Fruit fly (Drosophila melanogaster): Measurements from ENCODE around the gene CG5897.

CG5897 gene

dm6 chr3L:11888910-11889309, at the start of gene CG5897:
Gene CG5897, minus strand, starts transcription at chr3L:11889010.
- no peak for TF ChIP-seq ey (GFP tag; optimal IDR thresholded peaks at IDR 0.05)
- no peak for TF ChIP-seq jim (GFP tag; optimal IDR thresholded peaks at IDR 0.05)
- TF ChIP-seq fru (GFP tag; optimal IDR thresholded peaks at IDR 0.05), result no peak

DNA sequence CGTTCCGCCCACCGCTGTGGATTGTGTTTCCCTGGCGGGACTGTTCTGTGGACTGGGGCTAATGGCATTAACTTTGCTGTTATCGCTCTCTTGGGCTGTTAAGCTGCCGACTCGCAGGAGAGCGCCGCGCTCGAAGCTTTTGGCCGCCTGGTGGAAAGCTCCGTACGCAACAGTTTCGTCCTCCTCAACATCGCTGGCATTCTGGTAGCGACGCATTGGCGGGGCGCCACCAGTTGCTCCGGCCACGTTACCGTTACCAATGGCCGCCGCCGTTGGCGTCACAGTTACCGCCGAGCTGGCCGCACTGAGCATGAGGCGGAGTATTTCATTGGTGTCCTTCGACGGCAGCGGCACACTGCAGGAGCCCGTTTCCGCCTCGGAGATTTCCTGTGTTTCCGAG, 48.5 kb upstream of the CG5897 start:
- TF ChIP-seq sv (GFP tag; optimal IDR thresholded peaks at IDR 0.05) (no peak), psq (GFP tag; optimal IDR thresholded peaks at IDR 0.05) (no peak), Dif (GFP tag; optimal IDR thresholded peaks at IDR 0.05; ENCODE audit: partially characterized antibody) (no peak), CrebA (GFP tag; optimal IDR thresholded peaks at IDR 0.05; ENCODE audit: borderline replicate concordance) (no peak), Dfd (GFP tag; optimal IDR thresholded peaks at IDR 0.05) (no peak), Hnf4 (GFP tag; optimal IDR thresholded peaks at IDR 0.05) (no peak), Rel (GFP tag; optimal IDR thresholded peaks at IDR 0.05) (no peak), Rel (tag; optimal IDR thresholded peaks at IDR 0.05) (no peak), pan (optimal IDR thresholded peaks at IDR 0.05) (no peak), rgr (GFP tag; optimal IDR thresholded peaks at IDR 0.05) (no peak), N (GFP tag; optimal IDR thresholded peaks at IDR 0.05) (no peak), foxo (GFP tag; optimal IDR thresholded peaks at IDR 0.05) (no peak), woc (GFP tag; optimal IDR thresholded peaks at IDR 0.05) (no peak), tai (GFP tag; optimal IDR thresholded peaks at IDR 0.05) (no peak)

DNA sequence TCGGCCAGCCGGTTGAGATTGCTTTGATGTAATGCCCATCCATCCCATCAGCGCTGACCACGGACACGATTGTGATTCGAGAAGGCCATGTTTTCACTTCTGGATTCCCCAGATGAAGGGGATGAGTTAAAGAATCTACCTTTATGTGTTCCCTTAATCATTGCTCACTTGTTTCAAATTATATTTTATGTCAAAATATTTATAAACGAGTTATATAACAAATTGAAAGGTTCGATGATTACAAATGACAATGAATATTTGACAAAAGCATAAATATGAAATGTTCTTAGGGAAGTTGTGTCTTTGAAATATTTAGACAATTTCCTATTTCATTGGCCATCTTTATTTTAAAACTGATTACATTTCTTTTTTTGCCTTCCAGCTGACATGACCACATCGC, 42.8 kb upstream of the CG5897 start:
- TF ChIP-seq Mio (GFP tag; optimal IDR thresholded peaks at IDR 0.05) (no peak), lola (GFP tag; optimal IDR thresholded peaks at IDR 0.05) (no peak), jim (GFP tag; optimal IDR thresholded peaks at IDR 0.05) (no peak)

DNA sequence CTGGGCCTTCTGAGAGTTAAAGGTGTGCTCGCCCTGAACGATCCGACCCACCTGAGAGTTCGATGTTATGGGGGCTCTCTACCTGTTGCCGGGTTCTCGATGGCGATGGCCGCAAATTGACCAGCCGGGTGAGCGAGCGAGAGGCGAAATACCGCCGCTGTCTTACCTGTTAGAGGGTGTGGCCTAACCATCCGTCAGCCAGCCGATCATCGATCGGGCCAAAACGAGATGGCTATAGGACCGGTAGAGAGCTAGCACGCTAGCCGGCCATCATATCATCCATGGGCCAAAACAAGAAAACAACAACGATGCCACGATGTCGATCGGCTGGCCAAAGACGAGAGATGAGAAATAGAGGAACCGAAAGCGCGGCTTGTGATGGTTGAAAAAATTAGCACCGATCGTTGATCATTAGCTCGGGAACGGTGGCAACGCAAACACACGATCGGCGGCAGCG, 38.5 kb upstream of the CG5897 start, which contains the start of gene byn:
Gene byn (plus strand): TSS at position 407 of the 457 bp plus-strand sequence.
- no peak for TF ChIP-seq Hnf4 (GFP tag; optimal IDR thresholded peaks at IDR 0.05)
- TF ChIP-seq Hr78 (GFP tag; optimal IDR thresholded peaks at IDR 0.05), result no peak
- TF ChIP-seq CrebA (GFP tag; optimal IDR thresholded peaks at IDR 0.05; ENCODE audit: borderline replicate concordance), result no peak
- no peak for TF ChIP-seq sv (GFP tag; optimal IDR thresholded peaks at IDR 0.05)
- no peak for TF ChIP-seq Sp1 (GFP tag; optimal IDR thresholded peaks at IDR 0.05)
- no peak for TF ChIP-seq fru (GFP tag; optimal IDR thresholded peaks at IDR 0.05)
- TF ChIP-seq br (GFP tag; optimal IDR thresholded peaks at IDR 0.05), result no peak
- TF ChIP-seq Mio (GFP tag; optimal IDR thresholded peaks at IDR 0.05), result no peak
- no peak for TF ChIP-seq GATAd (GFP tag; optimal IDR thresholded peaks at IDR 0.05)
- TF ChIP-seq Rel (GFP tag; optimal IDR thresholded peaks at IDR 0.05), result no peak
- no peak for TF ChIP-seq Rel (tag; optimal IDR thresholded peaks at IDR 0.05)
- no peak for TF ChIP-seq pan (optimal IDR thresholded peaks at IDR 0.05)
- no peak for TF ChIP-seq Myc (optimal IDR thresholded peaks at IDR 0.05)
- no peak for TF ChIP-seq dsf (GFP tag; optimal IDR thresholded peaks at IDR 0.05; ENCODE audit: borderline replicate concordance)
- no peak for TF ChIP-seq N (GFP tag; optimal IDR thresholded peaks at IDR 0.05)
- TF ChIP-seq foxo (GFP tag; optimal IDR thresholded peaks at IDR 0.05), result no peak
- no peak for TF ChIP-seq ey (GFP tag; optimal IDR thresholded peaks at IDR 0.05)
- TF ChIP-seq lola (GFP tag; optimal IDR thresholded peaks at IDR 0.05), result no peak

DNA sequence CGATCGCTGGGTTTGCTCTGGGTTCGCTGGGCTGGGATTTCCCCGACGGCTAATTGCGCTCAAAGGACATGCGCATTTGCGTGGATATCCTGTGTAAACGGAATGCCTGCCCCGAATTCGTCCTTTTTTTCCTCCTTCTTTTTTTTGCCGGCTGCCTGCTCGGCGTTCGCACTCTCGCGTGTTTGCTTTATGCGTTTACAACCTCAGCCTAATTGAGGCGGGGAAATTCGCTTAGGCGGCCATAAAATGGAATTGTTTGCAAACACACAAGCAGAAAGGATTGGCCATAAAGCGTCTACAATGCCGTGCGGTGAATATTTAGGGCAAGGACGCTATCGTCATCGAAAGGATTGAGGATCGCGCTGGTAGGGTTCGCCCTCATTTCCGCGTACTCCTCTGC, 36.6 kb upstream of the CG5897 start:
- TF ChIP-seq Hr83 (GFP tag; optimal IDR thresholded peaks at IDR 0.05; ENCODE audit: poor library complexity, severe bottlenecking) (no peak), OdsH (GFP tag; optimal IDR thresholded peaks at IDR 0.05) (no peak), Dif (GFP tag; optimal IDR thresholded peaks at IDR 0.05; ENCODE audit: partially characterized antibody) (no peak)

DNA sequence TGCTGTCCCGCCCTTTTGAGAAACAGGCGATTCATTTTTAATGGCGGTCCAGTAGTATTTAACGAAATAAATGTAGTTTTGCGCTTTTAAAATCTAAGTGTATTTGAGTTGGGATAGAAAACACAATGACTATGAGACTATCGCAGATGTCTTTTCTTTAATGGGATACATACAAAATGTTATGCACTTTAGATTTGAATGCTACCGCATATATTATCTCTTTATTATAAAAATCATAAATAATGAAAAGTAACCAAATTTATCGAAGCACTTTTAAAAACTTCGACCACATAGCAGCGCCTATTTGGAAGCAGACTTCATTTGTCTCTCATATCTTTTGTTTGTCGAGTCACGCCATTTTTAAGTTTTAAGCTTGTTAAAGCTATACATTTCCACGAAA, 35.8 kb upstream of the CG5897 start, which contains the start of gene SdhAL:
Gene SdhAL (minus strand): TSS at position 101 of the 400 bp plus-strand sequence.
- TF ChIP-seq dmrt93B (GFP tag; optimal IDR thresholded peaks at IDR 0.05), result no peak
- no peak for TF ChIP-seq woc (GFP tag; optimal IDR thresholded peaks at IDR 0.05)
- TF ChIP-seq Hr78 (GFP tag; optimal IDR thresholded peaks at IDR 0.05), result no peak
- no peak for TF ChIP-seq psq (GFP tag; optimal IDR thresholded peaks at IDR 0.05)
- TF ChIP-seq CrebA (GFP tag; optimal IDR thresholded peaks at IDR 0.05; ENCODE audit: borderline replicate concordance), result no peak
- no peak for TF ChIP-seq lola (GFP tag; optimal IDR thresholded peaks at IDR 0.05)
- no peak for TF ChIP-seq Dfd (GFP tag; optimal IDR thresholded peaks at IDR 0.05)
- TF ChIP-seq ey (GFP tag; optimal IDR thresholded peaks at IDR 0.05), result no peak
- TF ChIP-seq OdsH (GFP tag; optimal IDR thresholded peaks at IDR 0.05), result no peak

DNA sequence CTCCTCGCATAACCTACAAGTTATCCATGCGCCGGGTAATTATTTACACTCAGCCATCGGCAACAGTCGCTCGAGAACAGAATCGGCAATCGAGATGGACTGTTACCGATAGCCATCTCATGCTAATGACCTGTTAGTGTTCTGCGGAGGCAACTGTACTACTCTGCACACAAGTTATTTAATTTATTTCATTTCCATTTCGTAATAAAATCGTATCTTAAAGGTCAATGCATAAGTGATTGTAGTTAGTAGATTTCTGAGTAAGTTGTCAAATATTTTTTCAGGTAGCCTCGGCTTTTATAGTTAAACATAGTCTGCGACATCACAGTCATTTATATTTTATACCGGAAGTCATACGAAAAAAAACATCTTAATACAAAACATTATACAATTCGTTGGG, 32.4 kb upstream of the CG5897 start, which contains the start of gene CG11588:
Gene CG11588 (plus strand): TSS at position 301 of the 400 bp plus-strand sequence.
- TF ChIP-seq pan (optimal IDR thresholded peaks at IDR 0.05) (no peak), foxo (GFP tag; optimal IDR thresholded peaks at IDR 0.05) (no peak), woc (GFP tag; optimal IDR thresholded peaks at IDR 0.05) (no peak), br (GFP tag; optimal IDR thresholded peaks at IDR 0.05) (no peak), HLH106 (tag; optimal IDR thresholded peaks at IDR 0.05) (no peak), ey (GFP tag; optimal IDR thresholded peaks at IDR 0.05) (no peak), sv (GFP tag; optimal IDR thresholded peaks at IDR 0.05) (no peak), brk (GFP tag; optimal IDR thresholded peaks at IDR 0.05) (no peak), Mio (GFP tag; optimal IDR thresholded peaks at IDR 0.05) (no peak), GATAd (GFP tag; optimal IDR thresholded peaks at IDR 0.05) (no peak), Jra (GFP tag; optimal IDR thresholded peaks at IDR 0.05) (no peak), Hr78 (GFP tag; optimal IDR thresholded peaks at IDR 0.05) (no peak), lola (GFP tag; optimal IDR thresholded peaks at IDR 0.05) (no peak), Dif (GFP tag; optimal IDR thresholded peaks at IDR 0.05; ENCODE audit: partially characterized antibody) (no peak), h (GFP tag; optimal IDR thresholded peaks at IDR 0.05) (no peak), dl (GFP tag; optimal IDR thresholded peaks at IDR 0.05; ENCODE audit: insufficient read depth in 1 of 2, partially characterized antibody in 2 of 2) (no peak), Rel (GFP tag; optimal IDR thresholded peaks at IDR 0.05) (no peak), Rel (tag; optimal IDR thresholded peaks at IDR 0.05) (no peak), jim (GFP tag; optimal IDR thresholded peaks at IDR 0.05) (no peak), dmrt93B (GFP tag; optimal IDR thresholded peaks at IDR 0.05) (no peak)
